Worm (Caenorhabditis elegans) whole organism, L1 larva: ENCODE measurements around the gene ccdc-47.

Experiments used
- Y116A8C.19 ChIP-seq: sonication (generic microtip); optimal IDR thresholded peaks from 2 replicates; lab custom pipeline; 2016; ENCODE audit warnings: missing compliant biosample characterization, missing genetic modification characterization, borderline replicate concordance
- ama-1 ChIP-seq: fragments of 150-350 bp; optimal IDR thresholded peaks from 2 replicates; lab custom pipeline; 2014
- ceh-82 ChIP-seq, 3 experiments: fragments of 150-350 bp in 1 of 3; sonication (generic microtip) in 2 of 3; optimal IDR thresholded peaks; 2 replicates each; lab custom pipeline; 2014 to 2017; ENCODE audit warnings: missing biosample characterization in 3 of 3, missing genetic modification characterization in 3 of 3
- dpl-1 ChIP-seq, 3 experiments: fragments of 150-350 bp in 2 of 3; sonication (generic microtip) in 1 of 3; optimal IDR thresholded peaks; 2 replicates each; lab custom pipeline; 2014 to 2017; ENCODE audit warnings: missing biosample characterization in 3 of 3, missing genetic modification characterization in 3 of 3, missing genetic modification reagents in 3 of 3
- efl-1 ChIP-seq, 4 experiments: fragments of 150-350 bp; optimal IDR thresholded peaks in 3 of 4; peaks in 1 of 4; 1 replicate in 1 of 4; 2 replicates in 3 of 4; lab custom pipeline; 2014; ENCODE audit warnings: missing biosample characterization in 2 of 4, missing genetic modification characterization in 2 of 4, missing genetic modification reagents in 2 of 4
- egl-13 ChIP-seq: sonication (generic microtip); optimal IDR thresholded peaks from 2 replicates; lab custom pipeline; 2016; ENCODE audit warnings: missing genotype, missing genetic modification reagents, missing genetic modification characterization, missing compliant biosample characterization
- fkh-10 ChIP-seq: sonication (generic microtip); optimal IDR thresholded peaks from 2 replicates; lab custom pipeline; 2017; ENCODE audit warnings: missing biosample characterization, missing genetic modification reagents, missing genetic modification characterization
- isw-1 ChIP-seq: fragments of 200-800 bp; sonication (Bioruptor generic); IDR thresholded peaks from 2 replicates; pipeline ENCODE4 v1.3.6; 2022; ENCODE audit warnings: missing genetic modification characterization, missing compliant biosample characterization
- jun-1 ChIP-seq: fragments of 150-350 bp; optimal IDR thresholded peaks from 2 replicates; lab custom pipeline; 2014; ENCODE audit warnings: missing biosample characterization, missing genetic modification reagents, missing genetic modification characterization
- lin-13 ChIP-seq: fragments of 150-350 bp; optimal IDR thresholded peaks from 2 replicates; lab custom pipeline; 2014; ENCODE audit warnings: missing biosample characterization, missing genetic modification reagents, missing genetic modification characterization
- lin-14 ChIP-seq: fragments of 200-800 bp; sonication (Bioruptor generic); optimal IDR thresholded peaks from 2 replicates; lab custom pipeline; 2018; ENCODE audit warnings: mild to moderate bottlenecking, missing genetic modification characterization, moderate library complexity, missing compliant biosample characterization
- lin-15B ChIP-seq: fragments of 150-350 bp; sonication (generic microtip); optimal IDR thresholded peaks from 3 replicates; lab custom pipeline; 2014; ENCODE audit warnings: missing biosample characterization, missing genetic modification characterization
- lin-35 ChIP-seq, 2 experiments: fragments of 150-350 bp; optimal IDR thresholded peaks; 2 replicates each; lab custom pipeline; 2014; ENCODE audit warnings: missing biosample characterization in 2 of 2, missing genetic modification characterization in 2 of 2, missing genetic modification reagents in 2 of 2
- lsy-2 ChIP-seq, 2 experiments: fragments of 150-350 bp; optimal IDR thresholded peaks; 2 replicates each; lab custom pipeline; 2014; ENCODE audit warnings: missing biosample characterization in 2 of 2, missing genetic modification characterization in 2 of 2
- mab-9 ChIP-seq: fragments of 200-800 bp; sonication (Bioruptor generic); IDR thresholded peaks from 2 replicates; pipeline ENCODE4 v1.3.6; 2022; ENCODE audit warnings: missing genetic modification reagents, missing genetic modification characterization, missing compliant biosample characterization
- mep-1 ChIP-seq: fragments of 150-350 bp; optimal IDR thresholded peaks from 2 replicates; lab custom pipeline; 2014; ENCODE audit warnings: missing biosample characterization, missing genetic modification characterization
- nhr-11 ChIP-seq: fragments of 150-350 bp; optimal IDR thresholded peaks from 2 replicates; lab custom pipeline; 2014; ENCODE audit warnings: missing biosample characterization, missing genetic modification characterization
- nhr-19 ChIP-seq: fragments of 200-800 bp; sonication (Bioruptor generic); conservative IDR thresholded peaks from 2 replicates; pipeline ENCODE4 v1.3.6; 2022; ENCODE audit warnings: missing genetic modification characterization, missing compliant biosample characterization
- nhr-20 ChIP-seq: sonication (generic microtip); optimal IDR thresholded peaks from 2 replicates; lab custom pipeline; 2016; ENCODE audit warnings: mild to moderate bottlenecking, missing genetic modification characterization, missing compliant biosample characterization
- nhr-237 ChIP-seq: fragments of 150-350 bp; optimal IDR thresholded peaks from 2 replicates; lab custom pipeline; 2014; ENCODE audit warnings: missing biosample characterization, missing genetic modification characterization
- nhr-47 ChIP-seq: sonication (generic microtip); optimal IDR thresholded peaks from 2 replicates; lab custom pipeline; 2016; ENCODE audit warnings: mild to moderate bottlenecking, missing genetic modification characterization, moderate library complexity, missing compliant biosample characterization
- nhr-71 ChIP-seq: sonication (generic microtip); optimal IDR thresholded peaks from 2 replicates; lab custom pipeline; 2016; ENCODE audit warnings: mild to moderate bottlenecking, missing genetic modification characterization, moderate library complexity, missing compliant biosample characterization
- nhr-84 ChIP-seq: sonication (generic microtip); optimal IDR thresholded peaks from 2 replicates; lab custom pipeline; 2017; ENCODE audit warnings: missing biosample characterization, missing genetic modification characterization
- nhr-90 ChIP-seq: sonication (generic microtip); optimal IDR thresholded peaks from 2 replicates; lab custom pipeline; 2016; ENCODE audit warnings: mild to moderate bottlenecking, missing genetic modification characterization, missing compliant biosample characterization; ENCODE audit not compliant: poor library complexity
- pax-3 ChIP-seq: fragments of 200-800 bp; sonication (Bioruptor generic); optimal IDR thresholded peaks from 2 replicates; lab custom pipeline; 2018; ENCODE audit warnings: mild to moderate bottlenecking, missing genetic modification characterization, moderate library complexity, missing compliant biosample characterization
- skn-1 ChIP-seq: fragments of 150-350 bp; optimal IDR thresholded peaks from 2 replicates; lab custom pipeline; 2014; ENCODE audit warnings: missing biosample characterization, missing genetic modification characterization
- snu-23 ChIP-seq: sonication (generic microtip); optimal IDR thresholded peaks from 2 replicates; lab custom pipeline; 2016; ENCODE audit warnings: missing genetic modification characterization, missing compliant biosample characterization
- unc-98 ChIP-seq: fragments of 200-800 bp; sonication (Bioruptor generic); IDR thresholded peaks from 2 replicates; pipeline ENCODE4 v1.3.6; 2022; ENCODE audit warnings: missing genetic modification characterization, missing compliant biosample characterization
- ztf-4 ChIP-seq: fragments of 150-350 bp; optimal IDR thresholded peaks from 2 replicates; lab custom pipeline; 2014; ENCODE audit warnings: missing biosample characterization, missing genetic modification characterization

The ccdc-47 gene

ce11 chrIII:3889896-3890295 is 26.9 kb upstream of the ccdc-47 start:
- TF ChIP-seq efl-1 (optimal IDR thresholded peaks at IDR 0.05; lab: Kevin White, UChicago) (no peak), efl-1 (GFP tag; optimal IDR thresholded peaks at IDR 0.05 in 1 of 2; lab: Kevin White, UChicago) (peak in 1 of 2 experiments; percentile 78), ztf-4 (tag; lab: Kevin White, UChicago) (no peak)

- TF ChIP-seq nhr-90 (tag; lab: Kevin White, UChicago) (no peak), pax-3 (tag; lab: Kevin White, UChicago) (no peak), nhr-71 (no peak), efl-1 (optimal IDR thresholded peaks at IDR 0.05; lab: Kevin White, UChicago) (no peak), efl-1 (GFP tag; optimal IDR thresholded peaks at IDR 0.05 in 1 of 2; lab: Kevin White, UChicago) (no peak), dpl-1 (GFP tag; optimal IDR thresholded peaks at IDR 0.05; lab: Kevin White, UChicago) (no peak), nhr-237 (tag; lab: Kevin White, UChicago) (no peak), nhr-19 (GFP tag; lab: Robert Waterston, UW) (no peak), Y116A8C.19 (tag; lab: Kevin White, UChicago) (no peak)
These were observed 22.8 kb upstream of the ccdc-47 start for ce11 chrIII:3893992-3894391.

- TF ChIP-seq mab-9 (GFP tag; lab: Robert Waterston, UW): 0 out of 2 replicates have a peak, but pooled peaks have one; percentile 9
- TF ChIP-seq unc-98: 0 out of 2 replicates have a peak, but pooled peaks have one; percentile 4
- TF ChIP-seq, all 84 proteins: peak for 2; not testable (repeated sequence) for 82
These were observed 19.5 kb upstream of the ccdc-47 start for ce11 chrIII:3897116-3897845.

ce11 chrIII:3898354-3898753 is 18.4 kb upstream of the ccdc-47 start:
- TF ChIP-seq efl-1 (optimal IDR thresholded peaks at IDR 0.05; lab: Kevin White, UChicago) (no peak), efl-1 (GFP tag; optimal IDR thresholded peaks at IDR 0.05 in 1 of 2; lab: Kevin White, UChicago) (peak in 1 of 2 experiments; percentile 30), nhr-11 (no peak)

ce11 chrIII:3898850-3899249 is 17.9 kb upstream of the ccdc-47 start:
- peak; percentile 59 for TF ChIP-seq mep-1 (tag; lab: Kevin White, UChicago)
- TF ChIP-seq lin-13 (GFP tag; lab: Kevin White, UChicago): no peak
- peak; percentile 7; the same call in 1 of the 2 replicates for TF ChIP-seq isw-1 (GFP tag; lab: Robert Waterston, UW)
- TF ChIP-seq lin-35 (GFP tag; optimal IDR thresholded peaks at IDR 0.05; lab: Kevin White, UChicago): peak in 1 of 2 experiments; percentile 9
- no peak for TF ChIP-seq unc-98
- peak; percentile 35 for TF ChIP-seq nhr-47 (tag; lab: Kevin White, UChicago)
- peak in 1 of 3 experiments; percentile 36 for TF ChIP-seq ceh-82 (tag; optimal IDR thresholded peaks at IDR 0.05; lab: Kevin White, UChicago)
- peak; percentile 3 for TF ChIP-seq egl-13 (tag; lab: Kevin White, UChicago)
- TF ChIP-seq nhr-71: peak; percentile 49
- TF ChIP-seq lsy-2 (tag; optimal IDR thresholded peaks at IDR 0.05; lab: Kevin White, UChicago): peak; percentile 29 to 59
- TF ChIP-seq dpl-1 (GFP tag; optimal IDR thresholded peaks at IDR 0.05; lab: Kevin White, UChicago): peak in 1 of 3 experiments; percentile 19
- no peak for TF ChIP-seq ama-1 (lab: Kevin White, UChicago)
- TF ChIP-seq lin-15B (tag; lab: Kevin White, UChicago): no peak
- peak in 1 of 2 experiments; percentile 28 for TF ChIP-seq efl-1 (optimal IDR thresholded peaks at IDR 0.05; lab: Kevin White, UChicago)
- TF ChIP-seq efl-1 (GFP tag; optimal IDR thresholded peaks at IDR 0.05 in 1 of 2; lab: Kevin White, UChicago): no peak
- TF ChIP-seq nhr-20 (tag; lab: Kevin White, UChicago): no peak
- TF ChIP-seq mab-9 (GFP tag; lab: Robert Waterston, UW): no peak
- TF ChIP-seq snu-23 (GFP tag; lab: Kevin White, UChicago): peak; percentile 25
- peak; percentile 88 for TF ChIP-seq lin-14
- no peak for TF ChIP-seq jun-1 (tag; lab: Kevin White, UChicago)
- peak; percentile 7 for TF ChIP-seq fkh-10 (GFP tag; lab: Kevin White, UChicago)
- TF ChIP-seq nhr-84: no peak
- no peak for TF ChIP-seq skn-1 (tag; lab: Kevin White, UChicago)
- no peak for TF ChIP-seq pax-3 (tag; lab: Kevin White, UChicago)
